Worm (Caenorhabditis elegans) whole organism, L1 larva: Measurements from ENCODE around the gene B0547.2.

Experiments
- C16A3.4 ChIP-seq: fragments of 150-350 bp; optimal IDR thresholded peaks from 2 replicates; lab custom pipeline; 2014; ENCODE audit warnings: missing biosample characterization, missing genetic modification characterization
- C34B4.2 ChIP-seq: sonication (generic microtip); optimal IDR thresholded peaks from 2 replicates; lab custom pipeline; 2017; ENCODE audit warnings: mild to moderate bottlenecking, missing genetic modification characterization, missing compliant biosample characterization
- Y116A8C.19 ChIP-seq: sonication (generic microtip); optimal IDR thresholded peaks from 2 replicates; lab custom pipeline; 2016; ENCODE audit warnings: missing compliant biosample characterization, missing genetic modification characterization, borderline replicate concordance
- aha-1 ChIP-seq: fragments of 150-350 bp; optimal IDR thresholded peaks from 2 replicates; lab custom pipeline; 2014; ENCODE audit warnings: missing biosample characterization, missing genetic modification characterization
- ceh-82 ChIP-seq, 3 experiments: fragments of 150-350 bp in 1 of 3; sonication (generic microtip) in 2 of 3; optimal IDR thresholded peaks; 2 replicates each; lab custom pipeline; 2014 to 2017; ENCODE audit warnings: missing biosample characterization in 3 of 3, missing genetic modification characterization in 3 of 3
- ceh-88 ChIP-seq: fragments of 200-800 bp; sonication (Bioruptor generic); IDR thresholded peaks from 2 replicates; pipeline ENCODE4 v1.3.6; 2022; ENCODE audit warnings: missing genetic modification characterization, missing compliant biosample characterization
- efl-1 ChIP-seq, 4 experiments: fragments of 150-350 bp; optimal IDR thresholded peaks in 3 of 4; peaks in 1 of 4; 1 replicate in 1 of 4; 2 replicates in 3 of 4; lab custom pipeline; 2014; ENCODE audit warnings: missing biosample characterization in 2 of 4, missing genetic modification characterization in 2 of 4, missing genetic modification reagents in 2 of 4
- egl-13 ChIP-seq: sonication (generic microtip); optimal IDR thresholded peaks from 2 replicates; lab custom pipeline; 2016; ENCODE audit warnings: missing genotype, missing genetic modification reagents, missing genetic modification characterization, missing compliant biosample characterization
- elt-2 ChIP-seq: sonication (generic microtip); optimal IDR thresholded peaks from 2 replicates; lab custom pipeline; 2016; ENCODE audit warnings: missing genetic modification characterization, mild to moderate bottlenecking, inconsistent platforms, missing compliant biosample characterization, missing genetic modification reagents
- ets-5 ChIP-seq: fragments of 200-800 bp; sonication (Bioruptor generic); IDR thresholded peaks from 2 replicates; pipeline ENCODE4 v1.3.6; 2022; ENCODE audit warnings: missing genetic modification characterization, missing compliant biosample characterization
- irx-1 ChIP-seq: sonication (generic microtip); optimal IDR thresholded peaks from 2 replicates; lab custom pipeline; 2016; ENCODE audit warnings: missing genetic modification characterization, missing compliant biosample characterization
- lin-14 ChIP-seq: fragments of 200-800 bp; sonication (Bioruptor generic); optimal IDR thresholded peaks from 2 replicates; lab custom pipeline; 2018; ENCODE audit warnings: mild to moderate bottlenecking, missing genetic modification characterization, moderate library complexity, missing compliant biosample characterization
- lin-39 ChIP-seq: fragments of 150-350 bp; optimal IDR thresholded peaks from 2 replicates; lab custom pipeline; 2014; ENCODE audit warnings: missing biosample characterization, missing genetic modification reagents, missing genetic modification characterization
- lsy-2 ChIP-seq, 2 experiments: fragments of 150-350 bp; optimal IDR thresholded peaks; 2 replicates each; lab custom pipeline; 2014; ENCODE audit warnings: missing biosample characterization in 2 of 2, missing genetic modification characterization in 2 of 2
- nhr-12 ChIP-seq: sonication (generic microtip); optimal IDR thresholded peaks from 2 replicates; lab custom pipeline; 2017; ENCODE audit warnings: missing biosample characterization, missing genetic modification characterization
- nhr-20 ChIP-seq: sonication (generic microtip); optimal IDR thresholded peaks from 2 replicates; lab custom pipeline; 2016; ENCODE audit warnings: mild to moderate bottlenecking, missing genetic modification characterization, missing compliant biosample characterization
- nhr-237 ChIP-seq: fragments of 150-350 bp; optimal IDR thresholded peaks from 2 replicates; lab custom pipeline; 2014; ENCODE audit warnings: missing biosample characterization, missing genetic modification characterization
- nhr-47 ChIP-seq: sonication (generic microtip); optimal IDR thresholded peaks from 2 replicates; lab custom pipeline; 2016; ENCODE audit warnings: mild to moderate bottlenecking, missing genetic modification characterization, moderate library complexity, missing compliant biosample characterization
- nhr-77 ChIP-seq: fragments of 150-350 bp; optimal IDR thresholded peaks from 2 replicates; lab custom pipeline; 2014; ENCODE audit warnings: missing biosample characterization, missing genetic modification characterization
- nhr-84 ChIP-seq: sonication (generic microtip); optimal IDR thresholded peaks from 2 replicates; lab custom pipeline; 2017; ENCODE audit warnings: missing biosample characterization, missing genetic modification characterization
- nhr-85 ChIP-seq: sonication (generic microtip); peaks from one replicate; lab custom pipeline; 2016; ENCODE audit warnings: missing genetic modification characterization, inconsistent platforms, missing compliant biosample characterization
- pax-3 ChIP-seq: fragments of 200-800 bp; sonication (Bioruptor generic); optimal IDR thresholded peaks from 2 replicates; lab custom pipeline; 2018; ENCODE audit warnings: mild to moderate bottlenecking, missing genetic modification characterization, moderate library complexity, missing compliant biosample characterization
- skn-1 ChIP-seq: fragments of 150-350 bp; optimal IDR thresholded peaks from 2 replicates; lab custom pipeline; 2014; ENCODE audit warnings: missing biosample characterization, missing genetic modification characterization
- sptf-1 ChIP-seq: fragments of 150-350 bp; optimal IDR thresholded peaks from 2 replicates; lab custom pipeline; 2014; ENCODE audit warnings: missing biosample characterization, missing genetic modification characterization
- swsn-7 ChIP-seq: sonication (generic microtip); optimal IDR thresholded peaks from 2 replicates; lab custom pipeline; 2016; ENCODE audit warnings: missing genetic modification characterization, missing compliant biosample characterization
- unc-30 ChIP-seq: sonication (generic microtip); optimal IDR thresholded peaks from 2 replicates; lab custom pipeline; 2017; ENCODE audit warnings: missing biosample characterization, missing genetic modification characterization
- unc-62 ChIP-seq: fragments of 150-350 bp; optimal IDR thresholded peaks from 2 replicates; lab custom pipeline; 2014; ENCODE audit warnings: missing biosample characterization, missing genetic modification reagents, missing genetic modification characterization
- unc-86 ChIP-seq: sonication (generic microtip); optimal IDR thresholded peaks from 2 replicates; lab custom pipeline; 2016; ENCODE audit warnings: missing genetic modification characterization, missing compliant biosample characterization
- vab-15 ChIP-seq: sonication (generic microtip); optimal IDR thresholded peaks from 2 replicates; lab custom pipeline; 2017; ENCODE audit warnings: missing genotype, mild to moderate bottlenecking, missing genetic modification characterization, missing compliant biosample characterization
- xbp-1 ChIP-seq: sonication (generic microtip); optimal IDR thresholded peaks from 2 replicates; lab custom pipeline; 2016; ENCODE audit warnings: missing genetic modification characterization, missing compliant biosample characterization
- zip-4 ChIP-seq: fragments of 200-800 bp; sonication (Bioruptor generic); optimal IDR thresholded peaks from 2 replicates; lab custom pipeline; 2018; ENCODE audit warnings: mild to moderate bottlenecking, missing genetic modification characterization, moderate library complexity, missing compliant biosample characterization
- ztf-11 ChIP-seq, 2 experiments: sonication (generic microtip); optimal IDR thresholded peaks; 2 replicates each; lab custom pipeline; 2016 to 2017; ENCODE audit warnings: missing genetic modification characterization in 2 of 2, missing biosample characterization in 1 of 2, missing compliant biosample characterization in 1 of 2

Gene B0547.2

ce11 chrIV:5614558-5615026 is 31.2 kb upstream of the B0547.2 start, which contains the start of gene C39H7.4:
Gene C39H7.4 (minus strand): TSS chrIV:5614608.
- TF ChIP-seq C16A3.4, result no peak
- TF ChIP-seq Y116A8C.19 (tag; lab: Kevin White, UChicago), result no peak
- TF ChIP-seq elt-2, result peak; percentile 55

ce11 chrIV:5619643-5620042 is 26.2 kb upstream of the B0547.2 start, which contains the start of gene srsx-16:
Gene srsx-16 (minus strand): TSS chrIV:5619743.
- no peak for TF ChIP-seq efl-1 (optimal IDR thresholded peaks at IDR 0.05; lab: Kevin White, UChicago)
- TF ChIP-seq efl-1 (GFP tag; optimal IDR thresholded peaks at IDR 0.05 in 1 of 2; lab: Kevin White, UChicago), result peak in 1 of 2 experiments; percentile 76
- TF ChIP-seq aha-1 (tag; lab: Kevin White, UChicago), result no peak
- TF ChIP-seq ceh-82 (tag; optimal IDR thresholded peaks at IDR 0.05; lab: Kevin White, UChicago), result no peak
- TF ChIP-seq, all 84 proteins: peak for 1

- TF ChIP-seq efl-1 (optimal IDR thresholded peaks at IDR 0.05; lab: Kevin White, UChicago) (no peak), efl-1 (GFP tag; optimal IDR thresholded peaks at IDR 0.05 in 1 of 2; lab: Kevin White, UChicago) (peak in 1 of 2 experiments; percentile 72), nhr-84 (tag; lab: Kevin White, UChicago) (no peak), unc-86 (tag; lab: Kevin White, UChicago) (no peak)
- TF ChIP-seq, all 84 proteins: peak for 1
Measured at ce11 chrIV:5623718-5624117, 22.1 kb upstream of the B0547.2 start, which contains the start of gene srsx-15. Gene srsx-15 (minus strand): TSS chrIV:5623818.

ce11 chrIV:5627056-5627455 is 18.7 kb upstream of the B0547.2 start, which contains the start of gene srsx-14:
Gene srsx-14 (minus strand): TSS chrIV:5627156.
- no peak for TF ChIP-seq nhr-77
- no peak for TF ChIP-seq C34B4.2
- no peak for TF ChIP-seq swsn-7 (tag; lab: Kevin White, UChicago)
- TF ChIP-seq nhr-85 (tag; lab: Kevin White, UChicago), result no peak
- no peak for TF ChIP-seq zip-4 (GFP tag; lab: Kevin White, UChicago)
- no peak for TF ChIP-seq ceh-82 (tag; optimal IDR thresholded peaks at IDR 0.05; lab: Kevin White, UChicago)
- no peak for TF ChIP-seq unc-62 (GFP tag; lab: Kevin White, UChicago)
- TF ChIP-seq nhr-12 (tag; lab: Kevin White, UChicago), result no peak
- TF ChIP-seq ets-5 (GFP tag; lab: Robert Waterston, UW), result no peak
- TF ChIP-seq lin-14 (GFP tag; lab: Kevin White, UChicago), result no peak
- no peak for TF ChIP-seq sptf-1 (tag; lab: Kevin White, UChicago)
- TF ChIP-seq nhr-237, result no peak
- no peak for TF ChIP-seq lin-39 (tag; lab: Kevin White, UChicago)
- TF ChIP-seq aha-1 (tag; lab: Kevin White, UChicago), result no peak
- TF ChIP-seq irx-1 (tag; lab: Kevin White, UChicago), result no peak
- no peak for TF ChIP-seq unc-30 (tag; lab: Kevin White, UChicago)
- TF ChIP-seq ztf-11 (tag; optimal IDR thresholded peaks at IDR 0.05; lab: Kevin White, UChicago), result no peak

ce11 chrIV:5630156-5630555 is 15.6 kb upstream of the B0547.2 start, which contains the start of gene srd-12:
Gene srd-12 (minus strand): TSS chrIV:5630256.
- TF ChIP-seq pax-3 (tag; lab: Kevin White, UChicago), result no peak
- TF ChIP-seq egl-13 (tag; lab: Kevin White, UChicago), result no peak
- no peak for TF ChIP-seq nhr-47 (tag; lab: Kevin White, UChicago)
- TF ChIP-seq ztf-11 (tag; optimal IDR thresholded peaks at IDR 0.05; lab: Kevin White, UChicago), result no peak
- no peak for TF ChIP-seq nhr-20
- TF ChIP-seq vab-15 (tag; lab: Kevin White, UChicago), result no peak
- TF ChIP-seq xbp-1 (tag; lab: Kevin White, UChicago), result no peak
- no peak for TF ChIP-seq skn-1 (tag; lab: Kevin White, UChicago)
- no peak for TF ChIP-seq lsy-2 (tag; optimal IDR thresholded peaks at IDR 0.05; lab: Kevin White, UChicago)
- TF ChIP-seq ceh-88 (GFP tag; lab: Robert Waterston, UW), result no peak
- TF ChIP-seq ets-5 (GFP tag; lab: Robert Waterston, UW), result no peak
